Worm (Caenorhabditis elegans): ENCODE data around the gene sqrd-1.

Gene sqrd-1

ce11 chrIV:14238976-14239375, 19.3 kb downstream of the sqrd-1 start, which contains the start of gene Y64G10A.1:
Gene Y64G10A.1, minus strand, starts transcription at chrIV:14239076.
- no peak for TF ChIP-seq ham-2 (GFP tag; optimal IDR thresholded peaks at IDR 0.05)
- no peak for TF ChIP-seq tbx-8 (GFP tag; optimal IDR thresholded peaks at IDR 0.05)
- no peak for TF ChIP-seq ces-1 (GFP tag; optimal IDR thresholded peaks at IDR 0.05)
- TF ChIP-seq mls-2 (tag; optimal IDR thresholded peaks at IDR 0.05) = no peak
- no peak for TF ChIP-seq unc-120 (tag; optimal IDR thresholded peaks at IDR 0.05; ENCODE audit: poor library complexity, severe bottlenecking)
- no peak for TF ChIP-seq unc-39 (tag; optimal IDR thresholded peaks at IDR 0.05)
- no peak for TF ChIP-seq ceh-43 (GFP tag; optimal IDR thresholded peaks at IDR 0.05)
- TF ChIP-seq sem-2 (GFP tag; optimal IDR thresholded peaks at IDR 0.05) = no peak
- no peak for TF ChIP-seq pha-4 (tag; optimal IDR thresholded peaks at IDR 0.05)
- no peak for TF ChIP-seq lin-32 (GFP tag; optimal IDR thresholded peaks at IDR 0.05)
- TF ChIP-seq lsy-2 (tag; optimal IDR thresholded peaks at IDR 0.05) = no peak
- TF ChIP-seq sptf-1 (tag; optimal IDR thresholded peaks at IDR 0.05) = no peak
- no peak for TF ChIP-seq ceh-83 (GFP tag; optimal IDR thresholded peaks at IDR 0.05)
- TF ChIP-seq nhr-76 (tag; optimal IDR thresholded peaks at IDR 0.05) = no peak
- no peak for TF ChIP-seq mab-5 (tag; optimal IDR thresholded peaks at IDR 0.05)
- TF ChIP-seq ceh-39 (tag; optimal IDR thresholded peaks at IDR 0.05) = no peak
- no peak for TF ChIP-seq elt-3 (tag; optimal IDR thresholded peaks at IDR 0.05)
- TF ChIP-seq cnd-1 (tag; optimal IDR thresholded peaks at IDR 0.05) = no peak
- no peak for TF ChIP-seq drap-1 (GFP tag; optimal IDR thresholded peaks at IDR 0.05)

ce11 chrIV:14241382-14242122, 21.9 kb downstream of the sqrd-1 start, which contains the start of gene Y64G10A.10:
Gene Y64G10A.10, minus strand, starts transcription at chrIV:14241432.
- TF ChIP-seq flh-1 (GFP tag; optimal IDR thresholded peaks at IDR 0.05) (no peak), snpc-4 (tag; optimal IDR thresholded peaks at IDR 0.05) (no peak), bed-3 (GFP tag; optimal IDR thresholded peaks at IDR 0.05) (no peak), mab-5 (tag; optimal IDR thresholded peaks at IDR 0.05) (no peak), pha-4 (tag; optimal IDR thresholded peaks at IDR 0.05) (no peak), drap-1 (GFP tag; optimal IDR thresholded peaks at IDR 0.05) (no peak), sem-2 (GFP tag; optimal IDR thresholded peaks at IDR 0.05) (no peak), lin-13 (tag; optimal IDR thresholded peaks at IDR 0.05) (no peak), blmp-1 (tag; optimal IDR thresholded peaks at IDR 0.05) (no peak), unc-62 (GFP tag; optimal IDR thresholded peaks at IDR 0.05) (no peak), sptf-1 (tag; optimal IDR thresholded peaks at IDR 0.05) (no peak), unc-39 (tag; optimal IDR thresholded peaks at IDR 0.05) (no peak), mep-1 (tag; optimal IDR thresholded peaks at IDR 0.05) (no peak), tbx-8 (GFP tag; optimal IDR thresholded peaks at IDR 0.05) (no peak), cnd-1 (tag; optimal IDR thresholded peaks at IDR 0.05) (no peak)

DNA sequence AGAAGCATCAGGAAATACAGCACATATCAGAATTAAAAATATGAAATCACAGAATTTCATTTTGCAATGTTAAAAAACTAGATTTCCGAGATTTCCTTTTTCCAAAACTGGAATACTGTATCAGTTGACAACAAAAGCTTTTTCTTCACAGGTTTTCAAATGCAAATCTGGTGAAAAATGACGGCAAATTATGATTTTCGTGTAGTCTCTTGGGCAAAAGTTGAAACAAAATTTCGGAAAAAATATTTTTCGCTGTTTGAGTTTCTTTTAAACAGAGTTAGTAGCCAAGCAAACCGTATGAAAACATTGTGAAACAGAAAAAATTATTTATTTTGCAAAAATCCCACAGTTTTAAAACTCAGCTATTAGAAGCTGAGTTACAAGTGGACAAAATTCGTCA, 24.7 kb downstream of the sqrd-1 start, which contains the start of gene Y64G10A.2:
Gene Y64G10A.2 (minus strand): TSS at position 101 of the 400 bp plus-strand sequence.
- TF ChIP-seq ham-2 (GFP tag; optimal IDR thresholded peaks at IDR 0.05) (no peak), mep-1 (tag; optimal IDR thresholded peaks at IDR 0.05) (no peak), nhr-237 (tag; optimal IDR thresholded peaks at IDR 0.05) (no peak), nhr-2 (tag; optimal IDR thresholded peaks at IDR 0.05) (no peak), ceh-43 (GFP tag; optimal IDR thresholded peaks at IDR 0.05) (no peak), zip-8 (tag; optimal IDR thresholded peaks at IDR 0.05) (no peak), unc-39 (tag; optimal IDR thresholded peaks at IDR 0.05) (no peak), tbx-8 (GFP tag; optimal IDR thresholded peaks at IDR 0.05) (no peak), mab-5 (tag; optimal IDR thresholded peaks at IDR 0.05) (no peak), blmp-1 (tag; optimal IDR thresholded peaks at IDR 0.05) (no peak), lin-32 (GFP tag; optimal IDR thresholded peaks at IDR 0.05) (no peak), unc-62 (GFP tag; optimal IDR thresholded peaks at IDR 0.05) (no peak), elt-3 (tag; optimal IDR thresholded peaks at IDR 0.05) (no peak), cnd-1 (tag; optimal IDR thresholded peaks at IDR 0.05) (no peak), flh-1 (GFP tag; optimal IDR thresholded peaks at IDR 0.05) (no peak), ces-1 (GFP tag; optimal IDR thresholded peaks at IDR 0.05) (no peak), nhr-12 (tag; optimal IDR thresholded peaks at IDR 0.05) (no peak), lsy-2 (tag; optimal IDR thresholded peaks at IDR 0.05) (no peak), ztf-11 (tag; optimal IDR thresholded peaks at IDR 0.05) (no peak)

ce11 chrIV:14249447-14249846, 29.8 kb downstream of the sqrd-1 start:
- no peak for TF ChIP-seq lin-13 (tag; optimal IDR thresholded peaks at IDR 0.05)
- no peak for TF ChIP-seq hlh-1 (tag; optimal IDR thresholded peaks at IDR 0.05)
- TF ChIP-seq ztf-11 (tag; optimal IDR thresholded peaks at IDR 0.05) = no peak
- TF ChIP-seq elt-3 (tag; optimal IDR thresholded peaks at IDR 0.05) = no peak
- TF ChIP-seq mep-1 (tag; optimal IDR thresholded peaks at IDR 0.05) = no peak
- no peak for TF ChIP-seq flh-1 (GFP tag; optimal IDR thresholded peaks at IDR 0.05)
- no peak for TF ChIP-seq ceh-43 (GFP tag; optimal IDR thresholded peaks at IDR 0.05)
- no peak for TF ChIP-seq snpc-4 (tag; optimal IDR thresholded peaks at IDR 0.05)
- no peak for TF ChIP-seq lsy-2 (tag; optimal IDR thresholded peaks at IDR 0.05)
- no peak for TF ChIP-seq mls-2 (tag; optimal IDR thresholded peaks at IDR 0.05)
